Fruit fly (Drosophila melanogaster) whole organism, embryonic: ENCODE results near the gene scpr-A.

Source experiments
- Abd-B ChIP-seq: fragments of 200-800 bp; sonication (Bioruptor generic); optimal IDR thresholded peaks from 2 replicates; lab custom pipeline; 2018; ENCODE audit warnings: missing biosample characterization, mild to moderate bottlenecking, missing genetic modification characterization, moderate library complexity
- Asciz ChIP-seq: fragments of 200-800 bp; sonication (Bioruptor generic); optimal IDR thresholded peaks from 2 replicates; lab custom pipeline; 2017; ENCODE audit warnings: missing biosample characterization, mild to moderate bottlenecking, missing genetic modification characterization, missing genetic modification reagents
- CG10654 ChIP-seq: fragments of 200-800 bp; sonication (Bioruptor generic); optimal IDR thresholded peaks from 2 replicates; lab custom pipeline; 2016; ENCODE audit warnings: missing biosample characterization, missing genetic modification characterization
- CG11504 ChIP-seq: fragments of 200-800 bp; sonication (Bioruptor generic); optimal IDR thresholded peaks from 3 replicates; lab custom pipeline; 2019; ENCODE audit warnings: missing biosample characterization, mild to moderate bottlenecking, missing genetic modification characterization, moderate library complexity
- CG11696 ChIP-seq: fragments of 200-800 bp; sonication (Bioruptor generic); IDR thresholded peaks from 2 replicates; pipeline ENCODE4 v1.3.6; 2022; ENCODE audit warnings: missing biosample characterization, missing genetic modification characterization
- CG12236 ChIP-seq: fragments of 200-800 bp; sonication (Bioruptor generic); optimal IDR thresholded peaks from 2 replicates; lab custom pipeline; 2016; ENCODE audit warnings: missing biosample characterization, missing genetic modification characterization
- CG12659 ChIP-seq: fragments of 200-800 bp; sonication (Bioruptor generic); optimal IDR thresholded peaks from 3 replicates; lab custom pipeline; 2017; ENCODE audit warnings: mild to moderate bottlenecking, missing biosample characterization, missing genetic modification reagents, missing genetic modification characterization
- CG12942 ChIP-seq: fragments of 200-800 bp; sonication (Bioruptor generic); optimal IDR thresholded peaks from 3 replicates; lab custom pipeline; 2016; ENCODE audit warnings: missing biosample characterization, missing genetic modification characterization
- CG17802 ChIP-seq: fragments of 200-800 bp; sonication (Bioruptor generic); optimal IDR thresholded peaks from 2 replicates; lab custom pipeline; 2018; ENCODE audit warnings: missing biosample characterization, mild to moderate bottlenecking, missing genetic modification characterization, moderate library complexity
- CG17829 ChIP-seq: fragments of 200-800 bp; optimal IDR thresholded peaks from 2 replicates; lab custom pipeline; 2019; ENCODE audit warnings: missing biosample characterization, mild to moderate bottlenecking, missing genetic modification characterization, moderate library complexity
- CG18476 ChIP-seq: fragments of 200-800 bp; sonication (Bioruptor generic); optimal IDR thresholded peaks from 2 replicates; lab custom pipeline; 2016; ENCODE audit warnings: missing biosample characterization, mild to moderate bottlenecking, missing genetic modification characterization
- CG18599 ChIP-seq: fragments of 200-800 bp; sonication (Bioruptor generic); optimal IDR thresholded peaks from 3 replicates; lab custom pipeline; 2017; ENCODE audit warnings: missing biosample characterization, missing genetic modification characterization, mild to moderate bottlenecking, moderate library complexity, missing genetic modification reagents
- CG2875 ChIP-seq: fragments of 200-800 bp; sonication (Bioruptor generic); optimal IDR thresholded peaks from 2 replicates; lab custom pipeline; 2017; ENCODE audit warnings: missing biosample characterization, mild to moderate bottlenecking, missing genetic modification characterization, missing genetic modification reagents
- CG3065 ChIP-seq: fragments of 200-800 bp; sonication (Bioruptor generic); optimal IDR thresholded peaks from 2 replicates; lab custom pipeline; 2016; ENCODE audit warnings: missing biosample characterization, missing genetic modification characterization
- CG3407 ChIP-seq: fragments of 200-800 bp; sonication (Bioruptor generic); optimal IDR thresholded peaks from 2 replicates; lab custom pipeline; 2018; ENCODE audit warnings: missing biosample characterization, mild to moderate bottlenecking, missing genetic modification characterization
- CG6654 ChIP-seq: fragments of 200-800 bp; sonication (Bioruptor generic); optimal IDR thresholded peaks from 2 replicates; lab custom pipeline; 2017; ENCODE audit warnings: missing biosample characterization, mild to moderate bottlenecking, missing genetic modification characterization
- D19A ChIP-seq: fragments of 200-800 bp; optimal IDR thresholded peaks from 3 replicates; lab custom pipeline; 2019; ENCODE audit warnings: missing biosample characterization, mild to moderate bottlenecking, missing genetic modification characterization, moderate library complexity
- Dll ChIP-seq: fragments of 200-800 bp; sonication (Bioruptor generic); IDR thresholded peaks from 4 replicates; pipeline ENCODE4 v1.3.6; 2022; ENCODE audit warnings: missing biosample characterization, missing genetic modification characterization; ENCODE audit not compliant: partially characterized antibody
- Drgx ChIP-seq: fragments of 200-800 bp; sonication (Bioruptor generic); IDR thresholded peaks from 2 replicates; pipeline ENCODE4 v1.3.6; 2022; ENCODE audit warnings: missing biosample characterization, missing genetic modification characterization
- HLHmδ ChIP-seq: fragments of 200-800 bp; sonication (Bioruptor generic); optimal IDR thresholded peaks from 2 replicates; lab custom pipeline; 2018; ENCODE audit warnings: missing biosample characterization, mild to moderate bottlenecking, missing genetic modification characterization, moderate library complexity
- Hand ChIP-seq: fragments of 200-800 bp; sonication (Bioruptor generic); optimal IDR thresholded peaks from 2 replicates; lab custom pipeline; 2017; ENCODE audit warnings: mild to moderate bottlenecking, missing biosample characterization, missing genetic modification reagents, missing genetic modification characterization
- Hey ChIP-seq: fragments of 200-800 bp; sonication (Bioruptor generic); optimal IDR thresholded peaks from 3 replicates; lab custom pipeline; 2018; ENCODE audit warnings: missing biosample characterization, mild to moderate bottlenecking, missing genetic modification characterization
- Hr3 ChIP-seq: fragments of 200-800 bp; sonication (Bioruptor generic); optimal IDR thresholded peaks from 3 replicates; lab custom pipeline; 2016; ENCODE audit warnings: missing biosample characterization, missing genetic modification characterization
- Myb ChIP-seq: fragments of 200-800 bp; sonication (Bioruptor generic); optimal IDR thresholded peaks from 2 replicates; lab custom pipeline; 2016; ENCODE audit warnings: missing biosample characterization, missing genetic modification characterization
- Neu2 ChIP-seq: fragments of 200-800 bp; sonication (Bioruptor generic); optimal IDR thresholded peaks from 3 replicates; lab custom pipeline; 2016; ENCODE audit warnings: missing biosample characterization, missing genetic modification characterization, borderline replicate concordance
- Rx ChIP-seq: fragments of 200-800 bp; sonication (Bioruptor generic); IDR thresholded peaks from 2 replicates; pipeline ENCODE4 v1.3.6; 2022; ENCODE audit warnings: missing biosample characterization, missing genetic modification characterization
- Sry-β ChIP-seq: fragments of 200-800 bp; sonication (Bioruptor generic); optimal IDR thresholded peaks from 2 replicates; lab custom pipeline; 2018; ENCODE audit warnings: missing biosample characterization, mild to moderate bottlenecking, missing genetic modification characterization, moderate library complexity
- Ssrp ChIP-seq: fragments of 200-800 bp; sonication (Bioruptor generic); optimal IDR thresholded peaks from 2 replicates; lab custom pipeline; 2018; ENCODE audit warnings: missing biosample characterization, mild to moderate bottlenecking, missing genetic modification characterization, moderate library complexity
- amos ChIP-seq: fragments of 200-800 bp; sonication (Bioruptor generic); IDR thresholded peaks from 2 replicates; pipeline ENCODE4 v1.3.6; 2022; ENCODE audit warnings: missing biosample characterization, missing genetic modification characterization; ENCODE audit not compliant: partially characterized antibody
- ap ChIP-seq: fragments of 200-800 bp; sonication (Bioruptor generic); IDR thresholded peaks from 2 replicates; pipeline ENCODE4 v1.3.6; 2022; ENCODE audit warnings: missing biosample characterization, missing genetic modification characterization
- bbx ChIP-seq: fragments of 200-800 bp; sonication (Bioruptor generic); IDR thresholded peaks from 2 replicates; pipeline ENCODE4 v1.3.6; 2022; ENCODE audit warnings: missing biosample characterization, missing genetic modification characterization; ENCODE audit not compliant: partially characterized antibody
- btn ChIP-seq: fragments of 200-800 bp; sonication (Bioruptor generic); optimal IDR thresholded peaks from 2 replicates; lab custom pipeline; 2016; ENCODE audit warnings: missing biosample characterization, missing genetic modification characterization
- chif ChIP-seq, 2 experiments: fragments of 200-800 bp; sonication (Bioruptor generic); optimal IDR thresholded peaks; 3 replicates each; lab custom pipeline; 2016; ENCODE audit warnings: missing biosample characterization in 2 of 2, missing genetic modification characterization in 2 of 2
- dati ChIP-seq: fragments of 200-800 bp; sonication (Bioruptor generic); IDR thresholded peaks from 2 replicates; pipeline ENCODE4 v1.3.6; 2022; ENCODE audit warnings: missing biosample characterization, missing genetic modification characterization
- exex ChIP-seq: fragments of 200-800 bp; sonication (Bioruptor generic); optimal IDR thresholded peaks from 4 replicates; lab custom pipeline; 2018; ENCODE audit warnings: missing biosample characterization, mild to moderate bottlenecking, missing genetic modification characterization, moderate library complexity
- gsb ChIP-seq: fragments of 200-800 bp; sonication (Bioruptor generic); IDR thresholded peaks from 2 replicates; pipeline ENCODE4 v1.3.6; 2022; ENCODE audit warnings: missing biosample characterization, missing genetic modification characterization
- gsb-n ChIP-seq: fragments of 200-800 bp; sonication (Bioruptor generic); optimal IDR thresholded peaks from 3 replicates; lab custom pipeline; 2018; ENCODE audit warnings: missing biosample characterization, mild to moderate bottlenecking, missing genetic modification characterization
- ham ChIP-seq: fragments of 200-800 bp; sonication (Bioruptor generic); IDR thresholded peaks from 2 replicates; pipeline ENCODE4 v1.3.6; 2022; ENCODE audit warnings: missing biosample characterization, missing genetic modification characterization
- ken ChIP-seq: fragments of 200-800 bp; sonication (Bioruptor generic); IDR thresholded peaks from 3 replicates; pipeline ENCODE4 v1.3.6; 2022; ENCODE audit warnings: missing biosample characterization, missing genetic modification characterization
- nom ChIP-seq: fragments of 200-800 bp; sonication (Bioruptor generic); optimal IDR thresholded peaks from 2 replicates; lab custom pipeline; 2017; ENCODE audit warnings: missing biosample characterization, missing genetic modification characterization, mild to moderate bottlenecking, moderate library complexity, missing genetic modification reagents
- odd ChIP-seq: fragments of 200-800 bp; sonication (Bioruptor generic); optimal IDR thresholded peaks from 2 replicates; lab custom pipeline; 2017; ENCODE audit warnings: missing biosample characterization, mild to moderate bottlenecking, missing genetic modification characterization
- otp ChIP-seq: fragments of 200-800 bp; sonication (Bioruptor generic); IDR thresholded peaks from 3 replicates; pipeline ENCODE4, ENCODE4 v1.3.6; 2022; ENCODE audit warnings: missing biosample characterization, missing genetic modification characterization
- pzg ChIP-seq: fragments of 200-800 bp; sonication (Bioruptor generic); optimal IDR thresholded peaks from 3 replicates; lab custom pipeline; 2018; ENCODE audit warnings: missing biosample characterization, mild to moderate bottlenecking, missing genetic modification characterization, moderate library complexity
- ranshi ChIP-seq: fragments of 200-800 bp; sonication (Bioruptor generic); IDR thresholded peaks from 2 replicates; pipeline ENCODE4 v1.3.6; 2022; ENCODE audit warnings: missing biosample characterization, missing genetic modification characterization
- row ChIP-seq: fragments of 200-800 bp; sonication (Bioruptor generic); IDR thresholded peaks from 3 replicates; pipeline ENCODE4 v1.3.6; 2022; ENCODE audit warnings: missing biosample characterization, missing genetic modification characterization
- sens-2 ChIP-seq: fragments of 200-800 bp; sonication (Bioruptor generic); IDR thresholded peaks from 2 replicates; pipeline ENCODE4 v1.3.6; 2022; ENCODE audit warnings: missing biosample characterization, missing genetic modification characterization
- unc-4 ChIP-seq: fragments of 200-800 bp; sonication (Bioruptor generic); IDR thresholded peaks from 2 replicates; pipeline ENCODE4 v1.3.6; 2022; ENCODE audit warnings: missing biosample characterization, missing genetic modification characterization; ENCODE audit not compliant: partially characterized antibody
- vvl ChIP-seq: fragments of 200-800 bp; sonication (Bioruptor generic); IDR thresholded peaks from 2 replicates; pipeline ENCODE4 v1.3.6; 2022; ENCODE audit warnings: missing biosample characterization, missing genetic modification characterization

scpr-A gene

DNA sequence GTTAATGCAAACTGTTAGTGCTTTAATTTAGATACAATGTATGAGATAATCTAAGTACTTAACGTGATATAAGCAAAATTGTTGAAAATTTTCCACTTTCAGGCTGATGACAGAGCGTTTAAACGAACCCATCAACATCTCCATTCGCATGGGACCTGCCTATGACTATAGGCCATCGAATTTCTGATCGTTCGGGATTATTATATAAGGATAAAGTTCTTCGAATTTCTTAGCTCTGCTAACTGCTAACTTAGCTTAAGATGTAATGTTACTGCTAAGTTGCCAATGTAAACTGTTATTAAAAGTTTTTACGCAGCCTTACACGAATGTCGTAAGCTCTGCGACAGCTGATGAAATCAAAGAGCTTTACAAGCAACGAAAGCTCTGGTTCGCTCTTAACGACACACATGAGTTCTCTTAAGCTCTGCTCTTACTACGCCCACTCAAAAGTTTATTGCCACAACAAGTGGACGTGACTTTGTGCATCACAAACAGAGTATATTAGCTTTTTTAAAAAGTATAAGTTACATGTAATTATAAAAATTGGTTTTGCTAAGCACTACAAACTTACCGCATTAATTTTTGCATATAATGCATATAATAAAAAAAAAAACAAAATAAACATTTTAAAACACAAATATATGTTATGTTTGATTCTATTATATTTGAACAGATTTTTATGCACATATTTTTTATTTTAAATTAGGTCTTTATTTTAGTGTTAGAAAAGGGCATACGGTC, 44.2 kb upstream of the scpr-A start (continued):
- TF ChIP-seq Ssrp (tag; lab: Kevin White, UChicago) (peak; percentile 100), dati (peak; percentile 90), otp (GFP tag; lab: Robert Waterston, UW) (peak; percentile 90), gsb-n (tag; lab: Kevin White, UChicago) (peak; percentile 98), HLHmδ (GFP tag; lab: Kevin White, UChicago) (no peak), CG10654 (GFP tag; lab: Kevin White, UChicago) (peak; percentile 97), Myb (GFP tag; lab: Kevin White, UChicago) (peak; percentile 69), row (GFP tag; lab: Robert Waterston, UW) (peak; percentile 99), unc-4 (GFP tag; lab: Robert Waterston, UW) (no peak), pzg (GFP tag; lab: Kevin White, UChicago) (peak; percentile 4), gsb (GFP tag; lab: Robert Waterston, UW) (peak; percentile 96), CG3065 (peak; percentile 92), Abd-B (GFP tag; lab: Kevin White, UChicago) (peak; percentile 100), ap (GFP tag; lab: Robert Waterston, UW) (peak; percentile 97), CG12236 (peak; percentile 31), Hey (peak; percentile 72), Dll (GFP tag; lab: Robert Waterston, UW) (no peak), exex (tag; lab: Kevin White, UChicago) (peak; percentile 94), amos (GFP tag; lab: Robert Waterston, UW) (no peak; the same call in 1 of the 2 replicates), CG18599 (GFP tag; lab: Kevin White, UChicago) (peak; percentile 99), CG2875 (GFP tag; lab: Kevin White, UChicago) (peak; percentile 96), Asciz (peak; percentile 99), ham (peak; percentile 91), Hand (GFP tag; lab: Kevin White, UChicago) (peak; percentile 97), Rx (GFP tag; lab: Robert Waterston, UW) (peak; percentile 90), CG17802 (tag; lab: Kevin White, UChicago) (peak; percentile 88), CG6654 (GFP tag; lab: Kevin White, UChicago) (peak; percentile 95), bbx (GFP tag; lab: Robert Waterston, UW) (no peak; the same call in 1 of the 2 replicates), ken (GFP tag; lab: Robert Waterston, UW) (peak; percentile 96), Sry-β (GFP tag; lab: Kevin White, UChicago) (peak; percentile 64), D19A (peak; percentile 99), CG17829 (tag; lab: Kevin White, UChicago) (peak; percentile 96), CG12942 (GFP tag; lab: Kevin White, UChicago) (peak; percentile 95), Drgx (GFP tag; lab: Robert Waterston, UW) (peak; percentile 98), CG18476 (GFP tag; lab: Kevin White, UChicago) (peak; percentile 96), Neu2 (GFP tag; lab: Kevin White, UChicago) (no peak), CG11696 (peak; percentile 86), nom (GFP tag; lab: Kevin White, UChicago) (peak; percentile 89), odd (GFP tag; lab: Kevin White, UChicago) (peak; percentile 98), vvl (GFP tag; lab: Robert Waterston, UW) (peak; percentile 98), btn (GFP tag; lab: Kevin White, UChicago) (peak; percentile 10), ranshi (GFP tag; lab: Robert Waterston, UW) (peak; percentile 97), CG12659 (GFP tag; lab: Kevin White, UChicago) (peak; percentile 99), Hr3 (GFP tag; lab: Kevin White, UChicago) (peak; percentile 99), sens-2 (GFP tag; lab: Robert Waterston, UW) (peak; percentile 82), CG3407 (GFP tag; lab: Kevin White, UChicago) (peak; percentile 96), CG11504 (tag; lab: Kevin White, UChicago) (peak; percentile 99), chif (GFP tag; optimal IDR thresholded peaks at IDR 0.05; lab: Kevin White, UChicago) (peak; percentile 69 to 88)
